Worm (Caenorhabditis elegans) whole organism, mixed stage, embryonic: ENCODE data around the gene C25G4.8.

Experiments used
- ces-1 ChIP-seq: fragments of 150-350 bp; optimal IDR thresholded peaks from 2 replicates; lab custom pipeline; 2014; ENCODE audit warnings: missing biosample characterization, missing genetic modification reagents, missing genetic modification characterization
- drap-1 ChIP-seq: fragments of 200-800 bp; sonication (Bioruptor generic); optimal IDR thresholded peaks from 3 replicates; lab custom pipeline; 2018; ENCODE audit warnings: mild to moderate bottlenecking, missing genetic modification characterization, missing compliant biosample characterization
- elt-1 ChIP-seq: sonication (generic microtip); optimal IDR thresholded peaks from 2 replicates; lab custom pipeline; 2017; ENCODE audit warnings: missing genetic modification characterization, mild to moderate bottlenecking, missing compliant biosample characterization, antibody characterized with exemption, moderate library complexity, borderline replicate concordance; ENCODE audit not compliant: insufficient read depth
- elt-3 ChIP-seq: fragments of 150-350 bp; optimal IDR thresholded peaks from 2 replicates; lab custom pipeline; 2014; ENCODE audit warnings: missing biosample characterization, missing genetic modification characterization
- ham-2 ChIP-seq: fragments of 200-800 bp; sonication (Bioruptor generic); optimal IDR thresholded peaks from 2 replicates; lab custom pipeline; 2018; ENCODE audit warnings: mild to moderate bottlenecking, missing genetic modification characterization, missing compliant biosample characterization
- lin-13 ChIP-seq: fragments of 150-350 bp; optimal IDR thresholded peaks from 2 replicates; lab custom pipeline; 2014; ENCODE audit warnings: missing biosample characterization, missing genetic modification characterization
- lsy-2 ChIP-seq: fragments of 150-350 bp; optimal IDR thresholded peaks from 2 replicates; lab custom pipeline; 2014; ENCODE audit warnings: missing biosample characterization, missing genetic modification characterization
- mab-5 ChIP-seq: fragments of 150-350 bp; optimal IDR thresholded peaks from 2 replicates; lab custom pipeline; 2014; ENCODE audit warnings: missing biosample characterization, missing genetic modification characterization
- nhr-2 ChIP-seq: fragments of 150-350 bp; optimal IDR thresholded peaks from 2 replicates; lab custom pipeline; 2014; ENCODE audit warnings: missing biosample characterization, missing genetic modification characterization
- nhr-237 ChIP-seq: fragments of 150-350 bp; optimal IDR thresholded peaks from 2 replicates; lab custom pipeline; 2014; ENCODE audit warnings: missing biosample characterization, missing genetic modification characterization
- nhr-76 ChIP-seq: sonication (generic microtip); optimal IDR thresholded peaks from 2 replicates; lab custom pipeline; 2017; ENCODE audit warnings: missing biosample characterization, missing genetic modification characterization
- sem-2 ChIP-seq: fragments of 200-800 bp; sonication (Bioruptor generic); optimal IDR thresholded peaks from 2 replicates; lab custom pipeline; 2018; ENCODE audit warnings: mild to moderate bottlenecking, missing genetic modification characterization, missing compliant biosample characterization
- snpc-4 ChIP-seq: fragments of 150-350 bp; optimal IDR thresholded peaks from 2 replicates; lab custom pipeline; 2014; ENCODE audit warnings: missing biosample characterization, missing genetic modification characterization
- ztf-11 ChIP-seq: fragments of 150-350 bp; optimal IDR thresholded peaks from 2 replicates; lab custom pipeline; 2014; ENCODE audit warnings: missing biosample characterization, missing genetic modification characterization

DNA sequence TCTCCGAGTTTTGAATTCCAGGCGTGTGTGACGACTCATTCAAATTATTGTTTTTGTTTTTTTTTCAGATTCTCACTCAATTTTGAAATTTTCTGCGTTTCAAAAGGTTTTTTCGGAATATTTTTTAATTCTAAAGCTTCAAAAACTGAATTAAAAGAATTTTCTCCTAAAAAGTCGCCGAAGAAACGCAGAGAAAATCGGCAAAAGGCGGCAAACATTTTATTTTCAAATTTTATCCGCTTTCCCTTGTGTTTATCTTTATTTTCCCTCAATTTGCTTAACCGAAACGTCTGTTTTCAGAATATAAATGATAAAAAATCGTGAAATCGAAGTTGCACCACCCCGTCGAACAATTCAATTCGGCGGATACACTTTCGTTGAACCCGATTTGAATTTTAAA lies 27.2 kb upstream of the C25G4.8 start, which contains the start of gene him-6:
- TF ChIP-seq nhr-237 (no peak), ces-1 (GFP tag; lab: Kevin White, UChicago) (no peak), ham-2 (GFP tag; lab: Kevin White, UChicago) (no peak), elt-3 (no peak), snpc-4 (tag; lab: Kevin White, UChicago) (no peak), nhr-76 (tag; lab: Kevin White, UChicago) (no peak), elt-1 (tag; lab: Kevin White, UChicago) (no peak), sem-2 (GFP tag; lab: Kevin White, UChicago) (no peak), ztf-11 (tag; lab: Kevin White, UChicago) (no peak), drap-1 (GFP tag; lab: Kevin White, UChicago) (no peak), mab-5 (tag; lab: Kevin White, UChicago) (no peak), lsy-2 (tag; lab: Kevin White, UChicago) (no peak), nhr-2 (tag; lab: Kevin White, UChicago) (no peak), lin-13 (tag; lab: Kevin White, UChicago) (no peak)
